Fruit fly (Drosophila melanogaster): ENCODE results near the gene mtg.

mtg gene

dm6 chr3R:8306188-8306926, 56.1 kb downstream of the mtg start (continued):
- TF ChIP-seq run (tag; optimal IDR thresholded peaks at IDR 0.05) (no peak), CG16813 (GFP tag; IDR thresholded peaks at IDR 0.05; ENCODE audit: partially characterized antibody) (peak; percentile 35; the same call in 1 of the 3 replicates), hkb (optimal IDR thresholded peaks at IDR 0.05) (peak; percentile 22), hkb (GFP tag; IDR thresholded peaks at IDR 0.05) (no peak), hb (GFP tag; IDR thresholded peaks at IDR 0.05; ENCODE audit: partially characterized antibody) (no peak), knrl (GFP tag; IDR thresholded peaks at IDR 0.05; ENCODE audit: partially characterized antibody) (peak; percentile 34; the same call in 1 of the 3 replicates), CG11456 (GFP tag; IDR thresholded peaks at IDR 0.05) (no peak), CG14860 (GFP tag; IDR thresholded peaks at IDR 0.05; ENCODE audit: partially characterized antibody) (peak; percentile 16; the same call in 1 of the 3 replicates), CG6683 (GFP tag; optimal IDR thresholded peaks at IDR 0.05) (no peak), crol (GFP tag; IDR thresholded peaks at IDR 0.05) (peak; percentile 91), sens (GFP tag) (peak; percentile 50), dmrt11E (tag; optimal IDR thresholded peaks at IDR 0.05) (no peak), Med (GFP tag) (peak; percentile 33), caup (GFP tag; optimal IDR thresholded peaks at IDR 0.05; ENCODE audit: severe bottlenecking) (no peak), Scr (GFP tag; IDR thresholded peaks at IDR 0.05; ENCODE audit: partially characterized antibody) (peak; percentile 19), CG33557 (GFP tag; optimal IDR thresholded peaks at IDR 0.05) (peak; percentile 8), br (optimal IDR thresholded peaks at IDR 0.05) (no peak), sob (GFP tag; IDR thresholded peaks at IDR 0.05) (no peak), E2f2 (GFP tag; IDR thresholded peaks at IDR 0.05) (0 out of 2 replicates have a peak, but pooled peaks have one; percentile 14), Ptx1 (GFP tag; IDR thresholded peaks at IDR 0.05) (no peak), Sry-β (GFP tag; optimal IDR thresholded peaks at IDR 0.05) (peak; percentile 73), CG12299 (tag; optimal IDR thresholded peaks at IDR 0.05) (no peak), zen (tag; optimal IDR thresholded peaks at IDR 0.05) (no peak), CG4328 (GFP tag; optimal IDR thresholded peaks at IDR 0.05) (no peak), cwo (GFP tag; optimal IDR thresholded peaks at IDR 0.05) (peak; percentile 55), CG13287 (GFP tag; IDR thresholded peaks at IDR 0.05; ENCODE audit: partially characterized antibody) (peak; percentile 23; the same call in 1 of the 2 replicates), CG3407 (GFP tag; optimal IDR thresholded peaks at IDR 0.05) (peak; percentile 3), CG13775 (GFP tag; optimal IDR thresholded peaks at IDR 0.05) (no peak), CG30403 (GFP tag; optimal IDR thresholded peaks at IDR 0.05) (no peak), gcm (GFP tag; optimal IDR thresholded peaks at IDR 0.05) (no peak), CG13624 (GFP tag; optimal IDR thresholded peaks at IDR 0.05) (no peak), trem (tag; optimal IDR thresholded peaks at IDR 0.05) (peak; percentile 6), luna (GFP tag; optimal IDR thresholded peaks at IDR 0.05) (no peak), CG2202 (tag; optimal IDR thresholded peaks at IDR 0.05) (no peak), HLH3B (GFP tag; IDR thresholded peaks at IDR 0.05) (no peak), onecut (GFP tag; IDR thresholded peaks at IDR 0.05) (0 out of 2 replicates have a peak, but pooled peaks have one; percentile 5), CG32767 (GFP tag; IDR thresholded peaks at IDR 0.05) (peak; percentile 9; the same call in 1 of the 2 replicates), Trl (optimal IDR thresholded peaks at IDR 0.05) (no peak), Trl (GFP tag; optimal IDR thresholded peaks at IDR 0.05) (no peak), Bgb (GFP tag; IDR thresholded peaks at IDR 0.05; ENCODE audit: partially characterized antibody) (peak; percentile 70), CG17612 (GFP tag; IDR thresholded peaks at IDR 0.05) (no peak), vfl (GFP tag; optimal IDR thresholded peaks at IDR 0.05) (no peak), Awh (GFP tag; IDR thresholded peaks at IDR 0.05) (0 out of 2 replicates have a peak, but pooled peaks have one; percentile 13), btn (GFP tag; optimal IDR thresholded peaks at IDR 0.05) (no peak), CTCF (GFP tag; optimal IDR thresholded peaks at IDR 0.05) (peak; percentile 73), unc-4 (GFP tag; IDR thresholded peaks at IDR 0.05; ENCODE audit: partially characterized antibody) (peak; percentile 15; the same call in 1 of the 2 replicates), Oli (tag; optimal IDR thresholded peaks at IDR 0.05) (no peak), disco-r (GFP tag; optimal IDR thresholded peaks at IDR 0.05) (no peak), Dll (GFP tag; IDR thresholded peaks at IDR 0.05; ENCODE audit: partially characterized antibody) (peak; percentile 25; the same call in 1 of the 4 replicates), ci (GFP tag; IDR thresholded peaks at IDR 0.05) (0 out of 3 replicates have a peak, but pooled peaks have one; percentile 20)

Measured in whole organism, embryonic.